Worm (Caenorhabditis elegans) whole organism, early embryonic: Measurements from ENCODE around the gene C26B9.7.

Experiments
- B0310.2 ChIP-seq: sonication (generic microtip); optimal IDR thresholded peaks from 2 replicates; lab custom pipeline; 2016; ENCODE audit warnings: mild to moderate bottlenecking, missing genetic modification characterization, missing compliant biosample characterization
- F13C5.2 ChIP-seq: sonication (generic microtip); optimal IDR thresholded peaks from 2 replicates; lab custom pipeline; 2017; ENCODE audit warnings: mild to moderate bottlenecking, missing genetic modification characterization, inconsistent platforms, missing compliant biosample characterization
- aly-1 ChIP-seq: sonication (generic microtip); optimal IDR thresholded peaks from 2 replicates; lab custom pipeline; 2016; ENCODE audit warnings: missing genetic modification characterization, missing compliant biosample characterization
- ama-1 ChIP-seq: fragments of 150-350 bp; optimal IDR thresholded peaks from 2 replicates; lab custom pipeline; 2014
- ceh-13 ChIP-seq: fragments of 200-800 bp; sonication (Bioruptor generic); optimal IDR thresholded peaks from 2 replicates; lab custom pipeline; 2018; ENCODE audit warnings: mild to moderate bottlenecking, missing genetic modification characterization, missing compliant biosample characterization
- ceh-36 ChIP-seq: sonication (generic microtip); optimal IDR thresholded peaks from 2 replicates; lab custom pipeline; 2016; ENCODE audit warnings: missing genetic modification characterization, inconsistent platforms, missing compliant biosample characterization
- ets-7 ChIP-seq: sonication (generic microtip); optimal IDR thresholded peaks from 2 replicates; lab custom pipeline; 2016; ENCODE audit warnings: missing genotype, missing genetic modification characterization, missing compliant biosample characterization
- flt-1 ChIP-seq: fragments of 200-800 bp; sonication (Bioruptor generic); IDR thresholded peaks from 2 replicates; pipeline ENCODE4 v1.3.6; 2022; ENCODE audit warnings: missing genetic modification characterization, missing compliant biosample characterization
- hmbx-1 ChIP-seq: sonication (generic microtip); optimal IDR thresholded peaks from 2 replicates; lab custom pipeline; 2016; ENCODE audit warnings: mild to moderate bottlenecking, missing genetic modification characterization, missing compliant biosample characterization
- hmg-4 ChIP-seq: fragments of 200-800 bp; sonication (Bioruptor generic); optimal IDR thresholded peaks from 2 replicates; lab custom pipeline; 2018; ENCODE audit warnings: mild to moderate bottlenecking, missing genetic modification characterization, missing compliant biosample characterization
- hnd-1 ChIP-seq: sonication (generic microtip); optimal IDR thresholded peaks from 2 replicates; lab custom pipeline; 2016; ENCODE audit warnings: missing genetic modification characterization, missing compliant biosample characterization
- pes-1 ChIP-seq: fragments of 200-800 bp; sonication (Bioruptor generic); IDR thresholded peaks from 2 replicates; pipeline ENCODE4 v1.3.6; 2022; ENCODE audit warnings: missing genetic modification reagents, missing genetic modification characterization, missing compliant biosample characterization
- scrt-1 ChIP-seq: fragments of 200-800 bp; sonication (Bioruptor generic); IDR thresholded peaks from 2 replicates; pipeline ENCODE4 v1.3.6; 2022; ENCODE audit warnings: missing genetic modification characterization, missing compliant biosample characterization
- sea-1 ChIP-seq: fragments of 200-800 bp; sonication (Bioruptor generic); conservative IDR thresholded peaks from 2 replicates; pipeline ENCODE4 v1.3.6; 2022; ENCODE audit warnings: missing genetic modification characterization, missing compliant biosample characterization
- tbx-11 ChIP-seq: fragments of 200-800 bp; sonication (Bioruptor generic); IDR thresholded peaks from 2 replicates; pipeline ENCODE4 v1.3.6; 2022; ENCODE audit warnings: missing genetic modification characterization, missing compliant biosample characterization
- tbx-37 ChIP-seq: fragments of 200-800 bp; sonication (Bioruptor generic); conservative IDR thresholded peaks from 2 replicates; pipeline ENCODE4 v1.3.6; 2022; ENCODE audit warnings: missing genetic modification reagents, missing genetic modification characterization, missing compliant biosample characterization
- tra-4 ChIP-seq: sonication (generic microtip); optimal IDR thresholded peaks from 2 replicates; lab custom pipeline; 2017; ENCODE audit warnings: missing genetic modification characterization, missing compliant biosample characterization

C26B9.7 gene

ce11 chrX:5319214-5319838 is 22.8 kb upstream of the C26B9.7 start:
- TF ChIP-seq aly-1 (tag; lab: Kevin White, UChicago) (peak; percentile 72), F13C5.2 (tag; lab: Kevin White, UChicago) (peak; percentile 79), tbx-37 (GFP tag; lab: Robert Waterston, UW) (peak; percentile 85), ceh-13 (GFP tag; lab: Kevin White, UChicago) (peak; percentile 78), ceh-36 (tag; lab: Kevin White, UChicago) (peak; percentile 80), B0310.2 (tag; lab: Kevin White, UChicago) (peak; percentile 68), hmbx-1 (peak; percentile 41), hmg-4 (GFP tag; lab: Kevin White, UChicago) (no peak), scrt-1 (GFP tag; lab: Robert Waterston, UW) (no peak; the same call in none of the 2 replicates), ets-7 (peak; percentile 23), hnd-1 (tag; lab: Kevin White, UChicago) (peak; percentile 65), pes-1 (peak; percentile 88), tra-4 (tag; lab: Kevin White, UChicago) (peak; percentile 64), sea-1 (GFP tag; lab: Robert Waterston, UW) (no peak; the same call in 1 of the 2 replicates), flt-1 (GFP tag; lab: Robert Waterston, UW) (peak; percentile 88), ama-1 (lab: Kevin White, UChicago) (no peak), tbx-11 (peak; percentile 83)

DNA sequence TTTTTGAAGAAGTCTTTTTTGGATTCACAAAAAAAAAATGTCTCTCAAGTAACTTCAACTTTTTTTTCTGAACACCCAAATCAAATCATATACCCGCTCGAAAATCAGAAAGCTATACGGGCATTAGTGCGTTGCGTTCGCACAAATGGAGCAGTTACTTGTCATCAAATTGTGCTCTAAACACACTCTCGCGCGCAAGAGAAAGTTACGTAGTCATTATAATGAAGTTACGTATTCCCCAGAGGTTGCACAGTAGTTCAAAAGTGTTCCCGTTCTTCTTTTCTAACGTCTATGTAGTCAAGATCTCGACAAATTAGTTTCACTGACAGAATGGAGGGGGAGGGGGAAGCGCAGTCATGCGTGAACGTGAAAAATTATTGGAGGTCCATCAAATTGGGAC is 20.5 kb upstream of the C26B9.7 start:
- TF ChIP-seq tbx-11 = no peak
- no peak for TF ChIP-seq hmbx-1
- no peak for TF ChIP-seq pes-1
- no peak for TF ChIP-seq aly-1 (tag; lab: Kevin White, UChicago)
- TF ChIP-seq sea-1 (GFP tag; lab: Robert Waterston, UW) = no peak
- no peak for TF ChIP-seq flt-1 (GFP tag; lab: Robert Waterston, UW)
- TF ChIP-seq B0310.2 (tag; lab: Kevin White, UChicago) = no peak
- no peak for TF ChIP-seq scrt-1 (GFP tag; lab: Robert Waterston, UW)
- TF ChIP-seq tbx-37 (GFP tag; lab: Robert Waterston, UW) = no peak
- no peak for TF ChIP-seq ets-7
- TF ChIP-seq ceh-13 (GFP tag; lab: Kevin White, UChicago) = no peak
- no peak for TF ChIP-seq ama-1 (lab: Kevin White, UChicago)

- TF ChIP-seq scrt-1 (GFP tag; lab: Robert Waterston, UW) (no peak), tbx-37 (GFP tag; lab: Robert Waterston, UW) (no peak), ets-7 (no peak), hmg-4 (GFP tag; lab: Kevin White, UChicago) (no peak), B0310.2 (tag; lab: Kevin White, UChicago) (no peak), pes-1 (no peak), sea-1 (GFP tag; lab: Robert Waterston, UW) (no peak), F13C5.2 (tag; lab: Kevin White, UChicago) (no peak), tra-4 (tag; lab: Kevin White, UChicago) (no peak), flt-1 (GFP tag; lab: Robert Waterston, UW) (no peak)
These were observed 18.8 kb upstream of the C26B9.7 start, which contains the start of gene sto-2 for ce11 chrX:5323287-5323686. sto-2 (minus strand) TSS chrX:5323387.

DNA sequence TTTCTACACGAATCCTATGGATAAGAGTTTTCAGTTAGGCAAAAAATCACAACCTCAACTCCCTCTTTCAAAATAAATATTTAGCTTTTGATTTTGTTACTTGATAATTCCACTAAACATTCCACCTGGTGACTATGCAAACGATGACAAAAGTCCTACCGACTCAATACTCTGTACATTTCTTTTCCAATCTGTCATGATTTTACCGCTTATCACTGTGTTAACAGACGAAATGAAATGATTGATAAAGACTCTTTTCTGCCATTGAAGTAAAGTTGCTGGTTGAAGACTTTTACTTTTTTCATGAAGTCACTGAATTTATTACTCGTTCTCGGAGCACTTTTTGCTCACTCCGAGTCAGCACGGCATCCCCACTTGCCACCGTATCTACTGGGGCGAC is 12.9 kb upstream of the C26B9.7 start, which contains the start of gene C26B9.5:
TSS of gene C26B9.5 (plus strand) at position 244 of the 400 bp plus-strand sequence.
- no peak for TF ChIP-seq F13C5.2 (tag; lab: Kevin White, UChicago)
- no peak for TF ChIP-seq hmbx-1

DNA sequence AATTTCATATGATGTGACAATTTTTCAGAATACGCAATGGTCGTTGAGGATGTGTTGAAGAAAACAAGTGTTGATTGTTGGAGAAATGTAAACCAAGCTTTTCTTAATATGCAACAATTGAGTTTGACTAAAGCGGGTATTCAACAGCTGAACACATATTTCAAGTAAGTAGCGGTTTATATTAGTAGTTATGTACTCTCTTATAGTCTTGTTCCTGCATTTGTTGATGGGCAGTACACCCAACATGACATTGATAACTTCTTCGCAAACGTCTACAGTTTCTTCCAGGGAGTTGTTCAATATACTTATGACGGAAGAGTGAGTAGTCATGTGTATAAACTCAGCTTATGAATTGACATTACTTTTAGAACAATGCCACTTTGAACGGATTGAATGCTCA is 11.3 kb upstream of the C26B9.7 start:
- TF ChIP-seq flt-1 (GFP tag; lab: Robert Waterston, UW) = no peak
- no peak for TF ChIP-seq tbx-11
- TF ChIP-seq tbx-37 (GFP tag; lab: Robert Waterston, UW) = no peak

- TF ChIP-seq hmbx-1 (no peak), hnd-1 (tag; lab: Kevin White, UChicago) (no peak), ama-1 (lab: Kevin White, UChicago) (no peak), scrt-1 (GFP tag; lab: Robert Waterston, UW) (no peak), ceh-13 (GFP tag; lab: Kevin White, UChicago) (no peak), hmg-4 (GFP tag; lab: Kevin White, UChicago) (no peak), tbx-37 (GFP tag; lab: Robert Waterston, UW) (no peak), aly-1 (tag; lab: Kevin White, UChicago) (no peak), ceh-36 (tag; lab: Kevin White, UChicago) (no peak), pes-1 (no peak), ets-7 (no peak)
These were observed 6.7 kb upstream of the C26B9.7 start, which contains the start of gene C26B9.6 for ce11 chrX:5335368-5335767. C26B9.6 (minus strand) TSS chrX:5335468.

DNA sequence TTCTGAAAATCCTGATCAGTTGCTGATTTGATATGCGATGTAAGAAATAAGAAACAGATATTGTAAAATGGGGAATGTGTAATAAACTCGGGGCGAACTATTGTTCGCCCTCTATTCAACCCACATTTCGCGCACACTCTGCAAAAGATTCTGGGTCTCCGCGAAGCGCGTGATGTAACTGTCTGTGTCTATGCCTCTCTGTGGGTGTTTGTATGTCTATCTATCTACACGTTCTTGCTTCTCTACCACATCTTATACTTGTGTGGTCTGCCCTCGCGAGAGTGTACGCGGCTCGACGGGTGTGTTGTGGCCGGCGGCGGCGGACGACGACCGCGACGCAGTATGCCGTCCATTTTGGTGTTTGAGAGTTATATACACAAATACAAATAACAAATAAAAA is 5.6 kb upstream of the C26B9.7 start:
- TF ChIP-seq pes-1 (no peak), ceh-13 (GFP tag; lab: Kevin White, UChicago) (no peak), aly-1 (tag; lab: Kevin White, UChicago) (no peak), hmg-4 (GFP tag; lab: Kevin White, UChicago) (peak; percentile 76), ama-1 (lab: Kevin White, UChicago) (no peak), tbx-37 (GFP tag; lab: Robert Waterston, UW) (no peak), tra-4 (tag; lab: Kevin White, UChicago) (no peak), tbx-11 (no peak), B0310.2 (tag; lab: Kevin White, UChicago) (no peak), hmbx-1 (no peak), flt-1 (GFP tag; lab: Robert Waterston, UW) (no peak), F13C5.2 (tag; lab: Kevin White, UChicago) (peak; percentile 49)
